Fruit fly (Drosophila melanogaster): Measurements from ENCODE around the gene Nup58.

Nup58 gene

DNA sequence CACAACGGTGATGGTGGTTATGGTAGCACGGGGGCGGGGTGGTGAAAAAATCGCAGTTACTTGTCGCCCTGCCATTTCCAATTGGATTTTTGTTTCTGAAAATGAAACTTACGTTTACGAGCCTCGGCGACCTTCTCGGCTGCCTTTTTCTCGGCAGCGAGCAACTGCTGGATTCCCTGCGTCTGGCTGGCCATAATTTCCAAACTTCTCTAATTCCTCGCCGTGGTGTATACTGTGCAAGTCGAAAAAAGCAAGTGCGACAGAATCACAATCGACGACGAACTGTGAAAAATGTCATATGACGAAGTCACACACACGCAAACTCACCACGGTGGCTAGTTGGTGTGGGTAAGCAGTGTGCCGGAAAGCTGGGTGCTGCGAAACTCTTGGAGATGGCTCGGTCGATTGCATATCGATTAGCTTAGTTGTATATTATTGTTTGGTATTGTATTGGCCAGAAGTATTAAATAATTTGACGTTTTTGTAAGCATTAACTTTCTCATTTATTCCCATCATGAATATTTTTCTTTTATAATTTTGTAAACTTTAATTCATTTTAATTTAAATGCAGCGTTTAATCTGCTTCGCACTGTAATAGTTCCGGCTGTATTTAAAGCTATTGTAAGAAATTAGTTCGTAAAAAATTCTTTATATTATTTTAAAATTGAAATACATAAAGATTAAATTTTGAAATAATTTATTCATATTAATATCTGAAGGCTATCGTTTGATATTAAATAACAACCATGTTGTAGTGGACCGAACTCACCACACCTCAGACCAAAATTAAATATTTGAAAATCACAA, 529 bp upstream of the Nup58 start, which contains the start of gene Vha13 (continued):
- TF ChIP-seq CG6813 (GFP tag; optimal IDR thresholded peaks at IDR 0.05) (no peak), CG2875 (GFP tag; optimal IDR thresholded peaks at IDR 0.05) (no peak), CG2120 (GFP tag; optimal IDR thresholded peaks at IDR 0.05) (peak; percentile 58), ara (GFP tag; IDR thresholded peaks at IDR 0.05) (peak; percentile 11; the same call in 1 of the 2 replicates), fd3F (GFP tag; optimal IDR thresholded peaks at IDR 0.05) (no peak), ase (GFP tag; IDR thresholded peaks at IDR 0.05) (0 out of 3 replicates have a peak, but pooled peaks have one; percentile 36), unpg (GFP tag; optimal IDR thresholded peaks at IDR 0.05) (no peak), esg (GFP tag; conservative IDR thresholded peaks at IDR 0.05) (peak; percentile 34; the same call in 1 of the 2 replicates), cas (GFP tag; IDR thresholded peaks at IDR 0.05) (peak; percentile 35; the same call in 1 of the 2 replicates), CG32772 (GFP tag; IDR thresholded peaks at IDR 0.05) (peak; percentile 41; the same call in 1 of the 2 replicates), CG1233 (GFP tag; optimal IDR thresholded peaks at IDR 0.05) (no peak), stwl (tag; optimal IDR thresholded peaks at IDR 0.05) (peak; percentile 66), CG7786 (GFP tag; optimal IDR thresholded peaks at IDR 0.05) (peak; percentile 16), salm (tag; optimal IDR thresholded peaks at IDR 0.05) (no peak), Ptx1 (GFP tag; IDR thresholded peaks at IDR 0.05) (peak; percentile 68), CG12071 (GFP tag; optimal IDR thresholded peaks at IDR 0.05) (peak; percentile 53), mam (GFP tag; optimal IDR thresholded peaks at IDR 0.05) (peak; percentile 76), CG17328 (GFP tag; IDR thresholded peaks at IDR 0.05) (peak; percentile 26; the same call in 1 of the 2 replicates), lola (GFP tag; optimal IDR thresholded peaks at IDR 0.05) (peak in 1 of 3 experiments; percentile 32), croc (GFP tag; conservative IDR thresholded peaks at IDR 0.05) (0 out of 3 replicates have a peak, but pooled peaks have one; percentile 14), CG6683 (GFP tag; optimal IDR thresholded peaks at IDR 0.05) (peak; percentile 31), CG10274 (GFP tag; optimal IDR thresholded peaks at IDR 0.05) (no peak), CG15514 (GFP tag; optimal IDR thresholded peaks at IDR 0.05) (peak; percentile 36), YL-1 (GFP tag; optimal IDR thresholded peaks at IDR 0.05) (peak; percentile 96), CG7357 (GFP tag; IDR thresholded peaks at IDR 0.05) (0 out of 3 replicates have a peak, but pooled peaks have one; percentile 26), wek (GFP tag; optimal IDR thresholded peaks at IDR 0.05) (peak; percentile 54), CG13775 (GFP tag; optimal IDR thresholded peaks at IDR 0.05) (peak; percentile 59), onecut (GFP tag; IDR thresholded peaks at IDR 0.05) (peak; percentile 61), CG14014 (GFP tag; IDR thresholded peaks at IDR 0.05) (no peak), Eip74EF (GFP tag; optimal IDR thresholded peaks at IDR 0.05) (no peak), CG8944 (GFP tag; optimal IDR thresholded peaks at IDR 0.05) (peak; percentile 53), H15 (GFP tag; IDR thresholded peaks at IDR 0.05) (peak; percentile 38; the same call in 1 of the 3 replicates), Ravus (GFP tag; IDR thresholded peaks at IDR 0.05) (no peak), CG9215 (GFP tag; IDR thresholded peaks at IDR 0.05) (peak; percentile 59), Asciz (GFP tag; optimal IDR thresholded peaks at IDR 0.05) (no peak), Bdp1 (GFP tag; optimal IDR thresholded peaks at IDR 0.05) (no peak), CG15073 (GFP tag; optimal IDR thresholded peaks at IDR 0.05) (no peak), CG3847 (GFP tag; IDR thresholded peaks at IDR 0.05) (peak; percentile 65), CG14667 (GFP tag; IDR thresholded peaks at IDR 0.05) (peak; percentile 39; the same call in 1 of the 2 replicates), zf30C (GFP tag; optimal IDR thresholded peaks at IDR 0.05) (no peak), HmgZ (tag; optimal IDR thresholded peaks at IDR 0.05) (peak; percentile 53), repo (GFP tag; optimal IDR thresholded peaks at IDR 0.05) (peak; percentile 41), ap (GFP tag; IDR thresholded peaks at IDR 0.05) (no peak), ttk (GFP tag; IDR thresholded peaks at IDR 0.05) (0 out of 2 replicates have a peak, but pooled peaks have one; percentile 34), chinmo (GFP tag; IDR thresholded peaks at IDR 0.05; ENCODE audit: partially characterized antibody) (peak; percentile 70; the same call in 1 of the 4 replicates), jumu (GFP tag; optimal IDR thresholded peaks at IDR 0.05) (no peak), zfh1 (GFP tag; IDR thresholded peaks at IDR 0.05) (no peak; the same call in 2 of the 3 replicates), Dref (GFP tag; IDR thresholded peaks at IDR 0.05) (peak; percentile 80)
